Fruit fly (Drosophila melanogaster) whole organism, embryonic: Measurements from ENCODE around the gene CG8668.

Experiments used
- CG9437 ChIP-seq: fragments of 200-800 bp; sonication (Bioruptor generic); optimal IDR thresholded peaks from 2 replicates; lab custom pipeline; 2018; ENCODE audit warnings: missing biosample characterization, mild to moderate bottlenecking, missing genetic modification characterization
- ems ChIP-seq: fragments of 200-800 bp; sonication (Bioruptor generic); optimal IDR thresholded peaks from 3 replicates; lab custom pipeline; 2016; ENCODE audit warnings: missing biosample characterization, missing genetic modification characterization
- wek ChIP-seq: fragments of 200-800 bp; sonication (Bioruptor generic); optimal IDR thresholded peaks from 3 replicates; lab custom pipeline; 2018; ENCODE audit warnings: missing biosample characterization, mild to moderate bottlenecking, missing genetic modification characterization, moderate library complexity

DNA sequence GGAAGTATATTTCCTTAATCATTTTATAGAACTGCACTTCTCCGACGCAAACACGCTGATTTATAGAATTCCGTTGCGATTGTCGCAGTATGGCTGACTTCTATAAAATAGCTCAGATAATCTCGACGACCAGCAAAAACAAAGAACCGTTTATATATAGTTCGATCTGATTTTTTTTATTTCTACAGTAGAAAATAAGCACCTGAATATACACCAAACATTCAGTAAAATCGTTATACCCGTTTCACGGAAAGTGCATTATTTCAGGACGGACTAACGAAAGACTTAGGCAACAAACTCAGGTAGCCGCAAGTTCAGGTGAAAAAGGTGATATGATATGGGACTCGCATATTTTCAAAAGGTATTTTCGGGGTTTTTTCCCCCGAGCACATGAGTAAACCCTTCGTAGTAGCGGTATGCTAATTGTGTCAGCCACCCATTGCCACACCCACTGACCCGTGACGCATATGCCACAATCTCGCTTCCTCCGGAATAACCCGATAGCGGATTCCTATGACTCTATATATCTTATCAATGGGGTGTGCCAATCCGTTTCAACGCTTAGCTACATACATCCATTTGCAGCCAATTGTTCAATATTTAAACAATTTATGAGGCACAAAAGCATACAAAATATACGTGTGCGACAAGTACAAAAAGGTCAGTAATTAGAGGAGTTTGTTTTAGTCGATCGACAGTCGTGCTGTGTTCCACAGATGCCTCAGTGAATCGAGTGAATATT is 18.4 kb downstream of the CG8668 start, which contains the start of the genes CG42763 and CG43394:
- TF ChIP-seq ems = no peak
- no peak for TF ChIP-seq wek (GFP tag; lab: Kevin White, UChicago)
- no peak for TF ChIP-seq CG9437 (GFP tag; lab: Kevin White, UChicago)
